Fruit fly (Drosophila melanogaster) whole organism, embryonic: ENCODE results near the gene Eato.

Experiments used
- Abd-B ChIP-seq: fragments of 200-800 bp; sonication (Bioruptor generic); optimal IDR thresholded peaks from 2 replicates; lab custom pipeline; 2018; ENCODE audit warnings: missing biosample characterization, mild to moderate bottlenecking, missing genetic modification characterization, moderate library complexity
- BEAF-32 ChIP-seq: fragments of 200-800 bp; sonication (Bioruptor generic); optimal IDR thresholded peaks from 3 replicates; lab custom pipeline; 2017; ENCODE audit warnings: missing biosample characterization, missing genetic modification characterization, mild to moderate bottlenecking, moderate library complexity, missing genetic modification reagents
- C15 ChIP-seq: fragments of 200-800 bp; sonication (Bioruptor generic); IDR thresholded peaks from 3 replicates; pipeline ENCODE4 v1.3.6; 2022; ENCODE audit warnings: missing biosample characterization, missing genetic modification characterization
- CG10267 ChIP-seq: fragments of 200-800 bp; sonication (Bioruptor generic); optimal IDR thresholded peaks from 2 replicates; lab custom pipeline; 2018; ENCODE audit warnings: missing biosample characterization, mild to moderate bottlenecking, missing genetic modification characterization, moderate library complexity
- CG10321 ChIP-seq: fragments of 200-800 bp; sonication (Bioruptor generic); IDR thresholded peaks from 2 replicates; pipeline ENCODE4 v1.3.6; 2022; ENCODE audit warnings: missing biosample characterization, missing genetic modification characterization
- CG10565 ChIP-seq: fragments of 200-800 bp; sonication (Bioruptor generic); optimal IDR thresholded peaks from 3 replicates; lab custom pipeline; 2016; ENCODE audit warnings: missing biosample characterization, mild to moderate bottlenecking, missing genetic modification characterization
- CG14050 ChIP-seq: fragments of 200-800 bp; sonication (Bioruptor generic); IDR thresholded peaks from 3 replicates; pipeline ENCODE4 v1.3.6; 2022; ENCODE audit warnings: missing biosample characterization, missing genetic modification characterization
- CG15073 ChIP-seq: fragments of 200-800 bp; sonication (Bioruptor generic); optimal IDR thresholded peaks from 2 replicates; lab custom pipeline; 2016; ENCODE audit warnings: missing biosample characterization, missing genetic modification characterization
- CG15514 ChIP-seq: fragments of 200-800 bp; sonication (Bioruptor generic); optimal IDR thresholded peaks from 3 replicates; lab custom pipeline; 2017; ENCODE audit warnings: missing biosample characterization, missing genetic modification characterization, mild to moderate bottlenecking, moderate library complexity, missing genetic modification reagents
- CG15696 ChIP-seq: fragments of 200-800 bp; sonication (Bioruptor generic); optimal IDR thresholded peaks from 2 replicates; lab custom pipeline; 2019; ENCODE audit warnings: missing biosample characterization, mild to moderate bottlenecking, missing genetic modification characterization, moderate library complexity
- CG1603 ChIP-seq: fragments of 200-800 bp; sonication (Bioruptor generic); optimal IDR thresholded peaks from 2 replicates; lab custom pipeline; 2019; ENCODE audit warnings: missing biosample characterization, mild to moderate bottlenecking, missing genetic modification characterization, moderate library complexity
- CG1792 ChIP-seq: fragments of 200-800 bp; sonication (Bioruptor generic); optimal IDR thresholded peaks from 2 replicates; lab custom pipeline; 2016; ENCODE audit warnings: missing biosample characterization, missing genetic modification characterization
- CG30020 ChIP-seq: fragments of 200-800 bp; optimal IDR thresholded peaks from 2 replicates; lab custom pipeline; 2019; ENCODE audit warnings: missing biosample characterization, mild to moderate bottlenecking, missing genetic modification characterization, moderate library complexity
- CG31388 ChIP-seq: fragments of 200-800 bp; sonication (Bioruptor generic); optimal IDR thresholded peaks from 2 replicates; lab custom pipeline; 2016; ENCODE audit warnings: missing biosample characterization, missing genetic modification characterization
- CG3281 ChIP-seq: fragments of 200-800 bp; sonication (Bioruptor generic); optimal IDR thresholded peaks from 3 replicates; lab custom pipeline; 2017; ENCODE audit warnings: missing biosample characterization, mild to moderate bottlenecking, missing genetic modification characterization
- CG4617 ChIP-seq: fragments of 200-800 bp; sonication (Bioruptor generic); optimal IDR thresholded peaks from 3 replicates; lab custom pipeline; 2016; ENCODE audit warnings: missing biosample characterization, missing genetic modification characterization, borderline replicate concordance
- CG4820 ChIP-seq: fragments of 200-800 bp; sonication (Bioruptor generic); optimal IDR thresholded peaks from 3 replicates; lab custom pipeline; 2016; ENCODE audit warnings: missing biosample characterization, missing genetic modification characterization
- CG4854 ChIP-seq: fragments of 200-800 bp; sonication (Bioruptor generic); optimal IDR thresholded peaks from 2 replicates; lab custom pipeline; 2016; ENCODE audit warnings: missing biosample characterization, missing genetic modification characterization, inconsistent platforms
- CG6654 ChIP-seq: fragments of 200-800 bp; sonication (Bioruptor generic); optimal IDR thresholded peaks from 2 replicates; lab custom pipeline; 2017; ENCODE audit warnings: missing biosample characterization, mild to moderate bottlenecking, missing genetic modification characterization
- CG6689 ChIP-seq: fragments of 200-800 bp; sonication (Bioruptor generic); IDR thresholded peaks from 2 replicates; pipeline ENCODE4 v1.3.6; 2022; ENCODE audit warnings: missing biosample characterization, missing genetic modification characterization
- CG6791 ChIP-seq: fragments of 200-800 bp; sonication (Bioruptor generic); IDR thresholded peaks from 3 replicates; pipeline ENCODE4 v1.3.6; 2022; ENCODE audit warnings: missing biosample characterization, missing genetic modification characterization; ENCODE audit not compliant: partially characterized antibody
- CG7357 ChIP-seq: fragments of 200-800 bp; sonication (Bioruptor generic); IDR thresholded peaks from 3 replicates; pipeline ENCODE4 v1.3.6; 2022; ENCODE audit warnings: missing biosample characterization, missing genetic modification characterization
- CG7963 ChIP-seq: fragments of 200-800 bp; sonication (Bioruptor generic); IDR thresholded peaks from 3 replicates; pipeline ENCODE4 v1.3.6; 2022; ENCODE audit warnings: missing biosample characterization, missing genetic modification characterization; ENCODE audit not compliant: partially characterized antibody
- CG8765 ChIP-seq: fragments of 200-800 bp; sonication (Bioruptor generic); IDR thresholded peaks from 2 replicates; pipeline ENCODE4 v1.3.6; 2022; ENCODE audit warnings: missing biosample characterization, missing genetic modification characterization
- CG9817 ChIP-seq: fragments of 200-800 bp; sonication (Bioruptor generic); optimal IDR thresholded peaks from 2 replicates; lab custom pipeline; 2018; ENCODE audit warnings: missing biosample characterization, mild to moderate bottlenecking, missing genetic modification characterization, moderate library complexity
- CHES-1-like ChIP-seq: fragments of 200-800 bp; sonication (Bioruptor generic); optimal IDR thresholded peaks from 2 replicates; lab custom pipeline; 2016; ENCODE audit warnings: missing biosample characterization, missing genetic modification characterization
- D ChIP-seq, 2 experiments: fragments of 200-800 bp in 1 of 2; fragments of >200 bp in 1 of 2; sonication (Bioruptor generic) in 1 of 2; optimal IDR thresholded peaks; 2 replicates in 1 of 2; 3 replicates in 1 of 2; lab custom pipeline; 2017; ENCODE audit warnings: mild to moderate bottlenecking in 1 of 2, missing biosample characterization in 1 of 2, missing genetic modification characterization in 1 of 2, missing genetic modification reagents in 1 of 2
- Doc3 ChIP-seq: fragments of 200-800 bp; sonication (Bioruptor generic); IDR thresholded peaks from 3 replicates; pipeline ENCODE4 v1.3.6; 2022; ENCODE audit warnings: missing biosample characterization, missing genetic modification characterization; ENCODE audit not compliant: partially characterized antibody
- Ets97D ChIP-seq: fragments of 200-800 bp; sonication (Bioruptor generic); optimal IDR thresholded peaks from 3 replicates; lab custom pipeline; 2016; ENCODE audit warnings: missing biosample characterization, missing genetic modification characterization
- HHEX ChIP-seq: fragments of 200-800 bp; sonication (Bioruptor generic); optimal IDR thresholded peaks from 3 replicates; lab custom pipeline; 2017; ENCODE audit warnings: missing biosample characterization, mild to moderate bottlenecking, missing genetic modification characterization, missing genetic modification reagents
- Hsf ChIP-seq: fragments of 200-800 bp; sonication (Bioruptor generic); optimal IDR thresholded peaks from 3 replicates; lab custom pipeline; 2016; ENCODE audit warnings: missing biosample characterization, missing genetic modification characterization
- MBD-R2 ChIP-seq: fragments of 200-800 bp; sonication (Bioruptor generic); IDR thresholded peaks from 2 replicates; pipeline ENCODE4 v1.3.6; 2022; ENCODE audit warnings: missing biosample characterization, missing genetic modification characterization
- NFAT ChIP-seq: fragments of 200-800 bp; sonication (Bioruptor generic); IDR thresholded peaks from 2 replicates; pipeline ENCODE4 v1.3.6; 2022; ENCODE audit warnings: missing biosample characterization, missing genetic modification characterization
- Tbp ChIP-seq: fragments of >200 bp; optimal IDR thresholded peaks from 2 replicates; lab custom pipeline; 2018; ENCODE audit warnings: missing biosample characterization, missing genetic modification characterization
- amos ChIP-seq: fragments of 200-800 bp; sonication (Bioruptor generic); IDR thresholded peaks from 2 replicates; pipeline ENCODE4 v1.3.6; 2022; ENCODE audit warnings: missing biosample characterization, missing genetic modification characterization; ENCODE audit not compliant: partially characterized antibody
- ap ChIP-seq: fragments of 200-800 bp; sonication (Bioruptor generic); IDR thresholded peaks from 2 replicates; pipeline ENCODE4 v1.3.6; 2022; ENCODE audit warnings: missing biosample characterization, missing genetic modification characterization
- br ChIP-seq: fragments of >200 bp; optimal IDR thresholded peaks from 2 replicates; lab custom pipeline; 2017
- caup ChIP-seq: fragments of 200-800 bp; sonication (Bioruptor generic); optimal IDR thresholded peaks from 3 replicates; lab custom pipeline; 2017; ENCODE audit warnings: missing biosample characterization, mild to moderate bottlenecking, missing genetic modification characterization, moderate library complexity; ENCODE audit not compliant: severe bottlenecking
- croc ChIP-seq: fragments of 200-800 bp; sonication (Bioruptor generic); conservative IDR thresholded peaks from 3 replicates; pipeline ENCODE4 v1.3.6; 2022; ENCODE audit warnings: missing biosample characterization, missing genetic modification characterization
- cwo ChIP-seq: fragments of 200-800 bp; sonication (Bioruptor generic); optimal IDR thresholded peaks from 3 replicates; lab custom pipeline; 2017; ENCODE audit warnings: missing biosample characterization, missing genetic modification characterization, mild to moderate bottlenecking, moderate library complexity, missing genetic modification reagents
- disco-r ChIP-seq: fragments of 200-800 bp; sonication (Bioruptor generic); optimal IDR thresholded peaks from 2 replicates; lab custom pipeline; 2016; ENCODE audit warnings: missing biosample characterization, missing genetic modification characterization
- lola ChIP-seq, 3 experiments: fragments of >200 bp in 2 of 3; fragments of 200-800 bp in 1 of 3; sonication (Bioruptor generic) in 1 of 3; optimal IDR thresholded peaks; 2 replicates each; lab custom pipeline; 2017 to 2019; ENCODE audit warnings: missing biosample characterization in 3 of 3, missing genetic modification characterization in 3 of 3, mild to moderate bottlenecking in 1 of 3, moderate library complexity in 1 of 3
- pzg ChIP-seq: fragments of 200-800 bp; sonication (Bioruptor generic); optimal IDR thresholded peaks from 3 replicates; lab custom pipeline; 2018; ENCODE audit warnings: missing biosample characterization, mild to moderate bottlenecking, missing genetic modification characterization, moderate library complexity
- ranshi ChIP-seq: fragments of 200-800 bp; sonication (Bioruptor generic); IDR thresholded peaks from 2 replicates; pipeline ENCODE4 v1.3.6; 2022; ENCODE audit warnings: missing biosample characterization, missing genetic modification characterization
- run ChIP-seq: fragments of 200-800 bp; sonication (Bioruptor generic); optimal IDR thresholded peaks from 3 replicates; lab custom pipeline; 2018; ENCODE audit warnings: missing biosample characterization, mild to moderate bottlenecking, missing genetic modification characterization
- sens-2 ChIP-seq: fragments of 200-800 bp; sonication (Bioruptor generic); IDR thresholded peaks from 2 replicates; pipeline ENCODE4 v1.3.6; 2022; ENCODE audit warnings: missing biosample characterization, missing genetic modification characterization
- slp2 ChIP-seq: fragments of 200-800 bp; sonication (Bioruptor generic); optimal IDR thresholded peaks from 2 replicates; lab custom pipeline; 2016; ENCODE audit warnings: missing biosample characterization, missing genetic modification characterization
- vfl ChIP-seq: fragments of 200-800 bp; sonication (Bioruptor generic); optimal IDR thresholded peaks from 2 replicates; lab custom pipeline; 2016; ENCODE audit warnings: missing biosample characterization, missing genetic modification characterization
- zen2 ChIP-seq: fragments of 200-800 bp; sonication (Bioruptor generic); IDR thresholded peaks from 3 replicates; pipeline ENCODE4 v1.3.6; 2022; ENCODE audit warnings: missing biosample characterization, missing genetic modification characterization; ENCODE audit not compliant: partially characterized antibody
- zfh1 ChIP-seq: fragments of 200-800 bp; sonication (Bioruptor generic); IDR thresholded peaks from 3 replicates; pipeline ENCODE4 v1.3.6; 2022; ENCODE audit warnings: missing biosample characterization, missing genetic modification characterization

Eato gene

DNA sequence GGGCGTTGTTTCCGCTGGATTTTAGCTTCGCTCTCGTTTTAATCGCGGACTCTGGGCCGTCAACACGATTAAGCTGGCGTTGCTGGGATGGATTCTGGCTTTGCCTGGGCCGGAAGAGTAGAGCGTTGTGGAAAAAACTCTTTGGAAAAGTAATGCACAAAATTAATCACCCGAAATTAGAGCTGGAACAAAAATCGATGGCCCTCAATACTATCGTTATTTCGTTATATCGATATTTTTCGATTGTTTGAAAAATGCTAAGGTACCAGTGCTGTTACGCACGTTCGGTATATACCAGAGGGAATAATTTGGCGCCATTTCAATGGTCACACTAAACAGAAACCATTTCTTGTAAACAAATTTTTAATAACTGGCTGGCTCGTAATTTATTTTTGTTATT is 45.7 kb downstream of the Eato start, which contains the start of the genes Arpc1 and Orc5 (continued):
- no peak for TF ChIP-seq ranshi (GFP tag; lab: Robert Waterston, UW)
- peak; percentile 96 for TF ChIP-seq BEAF-32
- TF ChIP-seq CG10565 (GFP tag; lab: Kevin White, UChicago), result no peak
- TF ChIP-seq pzg (GFP tag; lab: Kevin White, UChicago), result peak; percentile 96
- TF ChIP-seq CG8765, result no peak
- TF ChIP-seq zen2, result peak; percentile 72
- no peak for TF ChIP-seq CG6689 (GFP tag; lab: Robert Waterston, UW)
- peak; percentile 69 for TF ChIP-seq CG7963
- TF ChIP-seq CG3281 (GFP tag; lab: Kevin White, UChicago), result no peak
- no peak for TF ChIP-seq C15 (GFP tag; lab: Robert Waterston, UW)
- TF ChIP-seq slp2, result no peak
- TF ChIP-seq vfl (GFP tag; lab: Kevin White, UChicago), result peak; percentile 7
- no peak for TF ChIP-seq CG6654 (GFP tag; lab: Kevin White, UChicago)
- TF ChIP-seq CG31388 (GFP tag; lab: Kevin White, UChicago), result no peak
- peak; percentile 79 for TF ChIP-seq CG4617 (GFP tag; lab: Kevin White, UChicago)
- TF ChIP-seq CG4854 (GFP tag; lab: Kevin White, UChicago), result no peak
- no peak for TF ChIP-seq CG10321 (GFP tag; lab: Robert Waterston, UW)
- peak; percentile 10 for TF ChIP-seq D (optimal IDR thresholded peaks at IDR 0.05; lab: Kevin White, UChicago)
- TF ChIP-seq D (GFP tag; optimal IDR thresholded peaks at IDR 0.05; lab: Kevin White, UChicago), result no peak
- TF ChIP-seq zfh1 (GFP tag; lab: Robert Waterston, UW), result no peak
- peak; percentile 17 for TF ChIP-seq Abd-B (GFP tag; lab: Kevin White, UChicago)
- TF ChIP-seq Tbp, result no peak
- TF ChIP-seq caup (GFP tag; lab: Kevin White, UChicago), result no peak
- TF ChIP-seq MBD-R2, result peak; percentile 90
- TF ChIP-seq disco-r (GFP tag; lab: Kevin White, UChicago), result no peak
- TF ChIP-seq sens-2 (GFP tag; lab: Robert Waterston, UW), result no peak
- no peak for TF ChIP-seq ap (GFP tag; lab: Robert Waterston, UW)
- TF ChIP-seq CG1603, result no peak
- no peak for TF ChIP-seq br (lab: Kevin White, UChicago)
- TF ChIP-seq CG1792 (GFP tag; lab: Kevin White, UChicago), result no peak
- no peak for TF ChIP-seq cwo
- no peak for TF ChIP-seq CG15696 (tag; lab: Kevin White, UChicago)
- no peak for TF ChIP-seq NFAT (GFP tag; lab: Robert Waterston, UW)
- no peak for TF ChIP-seq CG15073
- no peak for TF ChIP-seq croc
- peak; percentile 77 for TF ChIP-seq Doc3 (GFP tag; lab: Robert Waterston, UW)
- peak; percentile 62 for TF ChIP-seq Ets97D
- TF ChIP-seq CG30020 (tag; lab: Kevin White, UChicago), result peak; percentile 39
- no peak for TF ChIP-seq lola (GFP tag; optimal IDR thresholded peaks at IDR 0.05; lab: Kevin White, UChicago)
- peak; percentile 62 for TF ChIP-seq CG10267 (tag; lab: Kevin White, UChicago)
- no peak for TF ChIP-seq HHEX (GFP tag; lab: Kevin White, UChicago)
- peak; percentile 94 for TF ChIP-seq amos
- no peak for TF ChIP-seq CG14050 (GFP tag; lab: Robert Waterston, UW)
- TF ChIP-seq CHES-1-like (GFP tag; lab: Kevin White, UChicago), result peak; percentile 54
- no peak for TF ChIP-seq run
- no peak for TF ChIP-seq CG4820 (GFP tag; lab: Kevin White, UChicago)
- TF ChIP-seq CG7357, result no peak
- peak; percentile 51 for TF ChIP-seq CG15514 (GFP tag; lab: Kevin White, UChicago)
- TF ChIP-seq CG9817 (tag; lab: Kevin White, UChicago), result no peak
- peak; percentile 93 for TF ChIP-seq CG6791
- no peak for TF ChIP-seq Hsf (GFP tag; lab: Kevin White, UChicago)
